Worm (Caenorhabditis elegans) whole organism, midembryonic: ENCODE results near the gene msp-65.
"Not testable (repeated sequence)": the region's sequence is repeated elsewhere in the genome, so short reads cannot be mapped to it uniquely, and the experiment has no call there.

Experiments used
- T22C8.4 ChIP-seq: fragments of 200-800 bp; sonication (Bioruptor generic); IDR thresholded peaks from 2 replicates; pipeline ENCODE4 v1.3.6; 2022; ENCODE audit warnings: missing genetic modification characterization, missing compliant biosample characterization
- cog-1 ChIP-seq: sonication (generic microtip); optimal IDR thresholded peaks from 2 replicates; lab custom pipeline; 2016; ENCODE audit warnings: missing genetic modification characterization, missing compliant biosample characterization
- flt-1 ChIP-seq: fragments of 200-800 bp; sonication (Bioruptor generic); IDR thresholded peaks from 2 replicates; pipeline ENCODE4 v1.3.6; 2022; ENCODE audit warnings: missing genetic modification characterization, missing compliant biosample characterization
- klf-2 ChIP-seq: fragments of 200-800 bp; sonication (Bioruptor generic); conservative IDR thresholded peaks from 2 replicates; pipeline ENCODE4 v1.3.6; 2022; ENCODE audit warnings: missing genetic modification reagents, missing genetic modification characterization, missing compliant biosample characterization
- med-1 ChIP-seq: sonication (generic microtip); optimal IDR thresholded peaks from 2 replicates; lab custom pipeline; 2017; ENCODE audit warnings: missing genetic modification characterization, mild to moderate bottlenecking, missing compliant biosample characterization, antibody characterized with exemption, missing genetic modification reagents; ENCODE audit not compliant: insufficient read depth
- ref-1 ChIP-seq: fragments of 200-800 bp; sonication (Bioruptor generic); conservative IDR thresholded peaks from 2 replicates; pipeline ENCODE4 v1.3.6; 2022; ENCODE audit warnings: missing genetic modification reagents, missing genetic modification characterization, missing compliant biosample characterization
- tab-1 ChIP-seq: fragments of 200-800 bp; sonication (Bioruptor generic); IDR thresholded peaks from 2 replicates; pipeline ENCODE4 v1.3.6; 2022; ENCODE audit warnings: missing genetic modification characterization, missing compliant biosample characterization
- ztf-23 ChIP-seq: fragments of 200-800 bp; sonication (Bioruptor generic); IDR thresholded peaks from 2 replicates; pipeline ENCODE4 v1.3.6; 2022; ENCODE audit warnings: missing genetic modification reagents, missing genetic modification characterization, missing compliant biosample characterization
- ztf-29 ChIP-seq: fragments of 200-800 bp; sonication (Bioruptor generic); IDR thresholded peaks from 2 replicates; pipeline ENCODE4 v1.3.6; 2022; ENCODE audit warnings: missing genetic modification reagents, missing genetic modification characterization, missing compliant biosample characterization

ce11 chrIV:5316223-5316622 is at the start of gene msp-65:
- not testable (repeated sequence) for TF ChIP-seq ztf-29 (GFP tag; lab: Robert Waterston, UW); flt-1 (GFP tag; lab: Robert Waterston, UW); tab-1; ztf-23 (GFP tag; lab: Robert Waterston, UW); klf-2 (GFP tag; lab: Robert Waterston, UW); T22C8.4 (GFP tag; lab: Robert Waterston, UW); cog-1; ref-1 (GFP tag; lab: Robert Waterston, UW); med-1
